Fruit fly (Drosophila melanogaster) whole organism, embryonic: ENCODE measurements around the gene Bet3.

Experiments used
- Atf-2 ChIP-seq: fragments of 200-800 bp; sonication (Bioruptor generic); optimal IDR thresholded peaks from 2 replicates; lab custom pipeline; 2016; ENCODE audit warnings: missing biosample characterization, missing genetic modification characterization
- B-H1 ChIP-seq: fragments of 200-800 bp; sonication (Bioruptor generic); IDR thresholded peaks from 3 replicates; pipeline ENCODE4 v1.3.6; 2022; ENCODE audit warnings: missing biosample characterization, missing genetic modification characterization
- Blimp-1 ChIP-seq: fragments of 200-800 bp; sonication (Bioruptor generic); optimal IDR thresholded peaks from 3 replicates; lab custom pipeline; 2018; ENCODE audit warnings: missing biosample characterization, missing genetic modification characterization, mild to moderate bottlenecking, moderate library complexity, missing genetic modification reagents
- C15 ChIP-seq: fragments of 200-800 bp; sonication (Bioruptor generic); IDR thresholded peaks from 3 replicates; pipeline ENCODE4 v1.3.6; 2022; ENCODE audit warnings: missing biosample characterization, missing genetic modification characterization
- CG10267 ChIP-seq: fragments of 200-800 bp; sonication (Bioruptor generic); optimal IDR thresholded peaks from 2 replicates; lab custom pipeline; 2018; ENCODE audit warnings: missing biosample characterization, mild to moderate bottlenecking, missing genetic modification characterization, moderate library complexity
- CG11085 ChIP-seq: fragments of 200-800 bp; sonication (Bioruptor generic); IDR thresholded peaks from 2 replicates; pipeline ENCODE4 v1.3.6; 2022; ENCODE audit warnings: missing biosample characterization, missing genetic modification characterization
- CG11456 ChIP-seq: fragments of 200-800 bp; sonication (Bioruptor generic); IDR thresholded peaks from 3 replicates; pipeline ENCODE4 v1.3.6; 2022; ENCODE audit warnings: missing biosample characterization, missing genetic modification characterization
- CG11560 ChIP-seq: fragments of 200-800 bp; sonication (Bioruptor generic); IDR thresholded peaks from 3 replicates; pipeline ENCODE4 v1.3.6; 2022; ENCODE audit warnings: missing biosample characterization, missing genetic modification characterization
- CG11723 ChIP-seq: fragments of 200-800 bp; sonication (Bioruptor generic); optimal IDR thresholded peaks from 2 replicates; lab custom pipeline; 2017; ENCODE audit warnings: missing biosample characterization, mild to moderate bottlenecking, missing genetic modification characterization
- CG12942 ChIP-seq: fragments of 200-800 bp; sonication (Bioruptor generic); optimal IDR thresholded peaks from 3 replicates; lab custom pipeline; 2016; ENCODE audit warnings: missing biosample characterization, missing genetic modification characterization
- CG1647 ChIP-seq: fragments of 200-800 bp; sonication (Bioruptor generic); optimal IDR thresholded peaks from 3 replicates; lab custom pipeline; 2016; ENCODE audit warnings: missing biosample characterization, missing genetic modification characterization
- CG17186 ChIP-seq: fragments of 200-800 bp; sonication (Bioruptor generic); optimal IDR thresholded peaks from 3 replicates; lab custom pipeline; 2017; ENCODE audit warnings: missing biosample characterization, missing genetic modification reagents, missing genetic modification characterization
- CG17328 ChIP-seq: fragments of 200-800 bp; sonication (Bioruptor generic); IDR thresholded peaks from 2 replicates; pipeline ENCODE4 v1.3.6; 2022; ENCODE audit warnings: missing biosample characterization, missing genetic modification characterization
- CG1832 ChIP-seq: fragments of 200-800 bp; sonication (Bioruptor generic); optimal IDR thresholded peaks from 2 replicates; lab custom pipeline; 2017; ENCODE audit warnings: missing biosample characterization, mild to moderate bottlenecking, missing genetic modification characterization, inconsistent platforms
- CG18599 ChIP-seq: fragments of 200-800 bp; sonication (Bioruptor generic); optimal IDR thresholded peaks from 3 replicates; lab custom pipeline; 2017; ENCODE audit warnings: missing biosample characterization, missing genetic modification characterization, mild to moderate bottlenecking, moderate library complexity, missing genetic modification reagents
- CG30403 ChIP-seq: fragments of 200-800 bp; sonication (Bioruptor generic); optimal IDR thresholded peaks from 3 replicates; lab custom pipeline; 2016; ENCODE audit warnings: missing biosample characterization, missing genetic modification characterization
- CG31365 ChIP-seq: fragments of 200-800 bp; sonication (Bioruptor generic); optimal IDR thresholded peaks from 2 replicates; lab custom pipeline; 2018; ENCODE audit warnings: missing biosample characterization, mild to moderate bottlenecking, missing genetic modification characterization
- CG4328 ChIP-seq: fragments of 200-800 bp; sonication (Bioruptor generic); optimal IDR thresholded peaks from 3 replicates; lab custom pipeline; 2017; ENCODE audit warnings: missing biosample characterization, missing genetic modification reagents, missing genetic modification characterization
- CG4424 ChIP-seq: fragments of 200-800 bp; sonication (Bioruptor generic); optimal IDR thresholded peaks from 3 replicates; lab custom pipeline; 2016; ENCODE audit warnings: missing biosample characterization, missing genetic modification characterization
- CG4617 ChIP-seq: fragments of 200-800 bp; sonication (Bioruptor generic); optimal IDR thresholded peaks from 3 replicates; lab custom pipeline; 2016; ENCODE audit warnings: missing biosample characterization, missing genetic modification characterization, borderline replicate concordance
- CG6854 ChIP-seq: fragments of 200-800 bp; sonication (Bioruptor generic); optimal IDR thresholded peaks from 3 replicates; lab custom pipeline; 2017; ENCODE audit warnings: missing biosample characterization, mild to moderate bottlenecking, missing genetic modification characterization
- CG7786 ChIP-seq: fragments of 200-800 bp; sonication (Bioruptor generic); optimal IDR thresholded peaks from 2 replicates; lab custom pipeline; 2016; ENCODE audit warnings: missing biosample characterization, missing genetic modification characterization
- CTCF ChIP-seq: fragments of 200-800 bp; sonication (Bioruptor generic); optimal IDR thresholded peaks from 2 replicates; lab custom pipeline; 2017; ENCODE audit warnings: missing biosample characterization, mild to moderate bottlenecking, missing genetic modification characterization, moderate library complexity
- E2f2 ChIP-seq: fragments of 200-800 bp; sonication (Bioruptor generic); IDR thresholded peaks from 2 replicates; pipeline ENCODE4 v1.3.6; 2022; ENCODE audit warnings: missing biosample characterization, missing genetic modification characterization
- ERR ChIP-seq: fragments of 200-800 bp; sonication (Bioruptor generic); optimal IDR thresholded peaks from 2 replicates; lab custom pipeline; 2016; ENCODE audit warnings: missing biosample characterization, missing genetic modification characterization
- Fer1 ChIP-seq: fragments of 200-800 bp; sonication (Bioruptor generic); optimal IDR thresholded peaks from 2 replicates; lab custom pipeline; 2017; ENCODE audit warnings: missing biosample characterization, mild to moderate bottlenecking, missing genetic modification characterization
- Fer3 ChIP-seq: fragments of 200-800 bp; sonication (Bioruptor generic); optimal IDR thresholded peaks from 2 replicates; lab custom pipeline; 2018; ENCODE audit warnings: missing biosample characterization, mild to moderate bottlenecking, missing genetic modification characterization, moderate library complexity
- Gug ChIP-seq: fragments of 200-800 bp; sonication (Bioruptor generic); IDR thresholded peaks from 4 replicates; pipeline ENCODE4 v1.3.6; 2022; ENCODE audit warnings: missing biosample characterization, missing genetic modification characterization
- Lhr ChIP-seq: fragments of 200-800 bp; sonication (Bioruptor generic); optimal IDR thresholded peaks from 3 replicates; lab custom pipeline; 2017; ENCODE audit warnings: mild to moderate bottlenecking, missing biosample characterization, missing genetic modification reagents, missing genetic modification characterization
- Lim3 ChIP-seq: fragments of 200-800 bp; sonication (Bioruptor generic); IDR thresholded peaks from 2 replicates; pipeline ENCODE4 v1.3.6; 2022; ENCODE audit warnings: missing biosample characterization, missing genetic modification characterization
- Side ChIP-seq: fragments of 200-800 bp; sonication (Bioruptor generic); optimal IDR thresholded peaks from 2 replicates; lab custom pipeline; 2016; ENCODE audit warnings: missing biosample characterization, missing genetic modification characterization
- ac ChIP-seq: fragments of 200-800 bp; sonication (Bioruptor generic); optimal IDR thresholded peaks from 3 replicates; lab custom pipeline; 2017; ENCODE audit warnings: missing biosample characterization, mild to moderate bottlenecking, missing genetic modification characterization
- ap ChIP-seq: fragments of 200-800 bp; sonication (Bioruptor generic); IDR thresholded peaks from 2 replicates; pipeline ENCODE4 v1.3.6; 2022; ENCODE audit warnings: missing biosample characterization, missing genetic modification characterization
- ash1 ChIP-seq: fragments of 200-800 bp; sonication (Bioruptor generic); optimal IDR thresholded peaks from 2 replicates; lab custom pipeline; 2018; ENCODE audit warnings: missing biosample characterization, mild to moderate bottlenecking, missing genetic modification characterization
- caup ChIP-seq: fragments of 200-800 bp; sonication (Bioruptor generic); optimal IDR thresholded peaks from 3 replicates; lab custom pipeline; 2017; ENCODE audit warnings: missing biosample characterization, mild to moderate bottlenecking, missing genetic modification characterization, moderate library complexity; ENCODE audit not compliant: severe bottlenecking
- en ChIP-seq: fragments of 200-800 bp; sonication (Bioruptor generic); optimal IDR thresholded peaks from 2 replicates; lab custom pipeline; 2016; ENCODE audit warnings: missing biosample characterization, missing genetic modification characterization
- gcm ChIP-seq: fragments of 200-800 bp; sonication (Bioruptor generic); optimal IDR thresholded peaks from 2 replicates; lab custom pipeline; 2019; ENCODE audit warnings: missing biosample characterization, mild to moderate bottlenecking, missing genetic modification characterization, moderate library complexity
- gem ChIP-seq: fragments of 200-800 bp; sonication (Bioruptor generic); optimal IDR thresholded peaks from 2 replicates; lab custom pipeline; 2019; ENCODE audit warnings: missing biosample characterization, mild to moderate bottlenecking, missing genetic modification characterization, moderate library complexity
- jing ChIP-seq: fragments of 200-800 bp; sonication (Bioruptor generic); optimal IDR thresholded peaks from 2 replicates; lab custom pipeline; 2018; ENCODE audit warnings: missing biosample characterization, mild to moderate bottlenecking, missing genetic modification characterization
- mirr ChIP-seq: fragments of 200-800 bp; sonication (Bioruptor generic); optimal IDR thresholded peaks from 3 replicates; lab custom pipeline; 2018; ENCODE audit warnings: missing biosample characterization, mild to moderate bottlenecking, missing genetic modification characterization
- pfk ChIP-seq: fragments of 200-800 bp; sonication (Bioruptor generic); optimal IDR thresholded peaks from 2 replicates; lab custom pipeline; 2018; ENCODE audit warnings: missing biosample characterization, mild to moderate bottlenecking, missing genetic modification characterization, moderate library complexity
- pho ChIP-seq: fragments of 200-800 bp; sonication (Bioruptor generic); optimal IDR thresholded peaks from 2 replicates; lab custom pipeline; 2016; ENCODE audit warnings: missing biosample characterization, missing genetic modification characterization
- repo ChIP-seq: fragments of 200-800 bp; sonication (Bioruptor generic); optimal IDR thresholded peaks from 2 replicates; lab custom pipeline; 2016; ENCODE audit warnings: missing biosample characterization, missing genetic modification characterization
- row ChIP-seq: fragments of 200-800 bp; sonication (Bioruptor generic); IDR thresholded peaks from 3 replicates; pipeline ENCODE4 v1.3.6; 2022; ENCODE audit warnings: missing biosample characterization, missing genetic modification characterization
- salm ChIP-seq: fragments of 200-800 bp; sonication (Bioruptor generic); optimal IDR thresholded peaks from 2 replicates; lab custom pipeline; 2018; ENCODE audit warnings: missing biosample characterization, mild to moderate bottlenecking, missing genetic modification characterization
- sens ChIP-seq: fragments of 200-800 bp; sonication (Bioruptor generic); peaks from one replicate; lab custom pipeline; 2016; ENCODE audit warnings: missing biosample characterization, missing genetic modification characterization
- sima ChIP-seq: fragments of 200-800 bp; sonication (Bioruptor generic); optimal IDR thresholded peaks from 2 replicates; lab custom pipeline; 2016; ENCODE audit warnings: missing biosample characterization, missing genetic modification characterization
- slou ChIP-seq: fragments of 200-800 bp; sonication (Bioruptor generic); optimal IDR thresholded peaks from 3 replicates; lab custom pipeline; 2016; ENCODE audit warnings: missing biosample characterization, missing genetic modification characterization
- sna ChIP-seq: fragments of 200-800 bp; sonication (Bioruptor generic); IDR thresholded peaks from 2 replicates; pipeline ENCODE4 v1.3.6; 2022; ENCODE audit warnings: missing biosample characterization, missing genetic modification characterization; ENCODE audit not compliant: partially characterized antibody
- tio ChIP-seq: fragments of 200-800 bp; sonication (Bioruptor generic); optimal IDR thresholded peaks from 2 replicates; lab custom pipeline; 2017; ENCODE audit warnings: missing biosample characterization, missing genetic modification characterization, inconsistent platforms

The Bet3 gene

DNA sequence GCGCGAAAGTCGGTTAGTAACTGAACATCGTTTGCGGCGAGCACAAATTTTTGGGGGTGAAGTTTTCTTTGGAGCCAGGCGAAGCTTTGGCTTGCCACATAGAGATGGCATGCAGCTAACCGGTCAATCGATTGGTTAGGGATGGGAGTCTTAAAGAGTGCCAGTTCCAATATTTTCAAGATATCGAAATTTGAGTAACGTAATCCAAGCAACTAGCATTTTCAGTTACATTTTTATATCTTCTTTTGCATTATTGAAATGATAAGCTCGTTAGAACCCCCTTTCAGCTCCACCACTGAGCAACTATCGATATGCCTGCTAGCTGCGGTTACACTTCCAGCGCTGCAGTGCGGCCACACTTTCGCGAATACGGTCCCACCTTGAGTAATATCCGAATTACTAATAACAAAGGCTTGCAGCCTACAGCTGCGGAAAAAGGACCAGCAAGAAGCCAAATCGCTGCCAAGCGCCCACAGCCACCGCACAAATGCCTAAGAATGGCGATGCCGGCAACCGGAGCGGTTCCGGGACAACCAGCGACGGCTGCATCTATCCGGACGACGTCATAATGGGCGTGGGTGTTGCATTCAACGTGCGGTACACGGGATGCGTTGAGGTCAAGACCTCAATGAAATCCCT, 15.3 kb downstream of the Bet3 start, which contains the start of the genes Atat and Shc (continued):
- TF ChIP-seq ERR (GFP tag; lab: Kevin White, UChicago) (peak; percentile 99), sens (GFP tag; lab: Kevin White, UChicago) (peak; percentile 100), sima (GFP tag; lab: Kevin White, UChicago) (peak; percentile 98), CG17328 (GFP tag; lab: Robert Waterston, UW) (peak; percentile 99), E2f2 (GFP tag; lab: Robert Waterston, UW) (peak; percentile 86), gem (tag; lab: Kevin White, UChicago) (peak; percentile 99), C15 (GFP tag; lab: Robert Waterston, UW) (peak; percentile 99), ap (peak; percentile 99), pfk (peak; percentile 66), B-H1 (GFP tag; lab: Robert Waterston, UW) (peak; percentile 99), CG10267 (tag; lab: Kevin White, UChicago) (peak; percentile 92), CG17186 (GFP tag; lab: Kevin White, UChicago) (peak; percentile 95), row (GFP tag; lab: Robert Waterston, UW) (peak; percentile 100), repo (peak; percentile 99), Blimp-1 (GFP tag; lab: Kevin White, UChicago) (peak; percentile 96), Side (GFP tag; lab: Kevin White, UChicago) (peak; percentile 99), Gug (GFP tag; lab: Robert Waterston, UW) (peak; percentile 100), mirr (GFP tag; lab: Kevin White, UChicago) (peak; percentile 98), Atf-2 (GFP tag; lab: Kevin White, UChicago) (peak; percentile 99), CG11723 (peak; percentile 97), en (GFP tag; lab: Kevin White, UChicago) (peak; percentile 98), CG1832 (GFP tag; lab: Kevin White, UChicago) (peak; percentile 42), gcm (GFP tag; lab: Kevin White, UChicago) (peak; percentile 92), ac (peak; percentile 92), CG11456 (GFP tag; lab: Robert Waterston, UW) (peak; percentile 100), CG1647 (peak; percentile 99), Lhr (GFP tag; lab: Kevin White, UChicago) (peak; percentile 98), Lim3 (GFP tag; lab: Robert Waterston, UW) (peak; percentile 99), CG4328 (peak; percentile 97), CG7786 (peak; percentile 100), CG11085 (GFP tag; lab: Robert Waterston, UW) (peak; percentile 100), CG6854 (peak; percentile 93), pho (peak; percentile 100), CG4617 (GFP tag; lab: Kevin White, UChicago) (peak; percentile 100), Fer3 (peak; percentile 99), CG31365 (tag; lab: Kevin White, UChicago) (peak; percentile 87), CG30403 (GFP tag; lab: Kevin White, UChicago) (peak; percentile 100), CG4424 (GFP tag; lab: Kevin White, UChicago) (peak; percentile 99), CG11560 (peak; percentile 96), salm (peak; percentile 93), slou (GFP tag; lab: Kevin White, UChicago) (peak; percentile 99), ash1 (GFP tag; lab: Kevin White, UChicago) (peak; percentile 93), tio (GFP tag; lab: Kevin White, UChicago) (peak; percentile 99), Fer1 (GFP tag; lab: Kevin White, UChicago) (peak; percentile 98), CG18599 (GFP tag; lab: Kevin White, UChicago) (peak; percentile 99), CTCF (GFP tag; lab: Kevin White, UChicago) (peak; percentile 62), CG12942 (GFP tag; lab: Kevin White, UChicago) (peak; percentile 100), sna (peak; percentile 92), jing (GFP tag; lab: Kevin White, UChicago) (peak; percentile 99), caup (GFP tag; lab: Kevin White, UChicago) (peak; percentile 99)
